Worm (Caenorhabditis elegans): ENCODE measurements around the gene dpy-23.

The dpy-23 gene

DNA sequence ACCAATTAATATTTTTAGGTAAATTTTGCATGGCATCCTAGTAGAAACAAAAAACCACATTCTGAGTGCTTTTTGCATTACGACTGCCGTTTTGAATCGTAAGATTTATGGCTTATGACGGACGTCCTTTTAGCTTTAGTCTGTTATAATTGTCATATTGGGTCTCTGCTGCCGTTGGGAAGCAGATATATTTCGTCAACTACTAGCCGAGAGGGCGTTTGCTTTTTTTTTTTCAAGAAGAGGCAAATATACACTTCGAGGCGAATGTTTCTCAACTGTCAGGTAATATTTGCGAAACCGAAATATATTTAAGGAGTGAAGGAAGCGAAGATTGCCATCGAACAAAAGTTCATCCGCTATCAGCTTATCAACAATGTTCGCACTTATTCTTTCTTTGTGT lies 45.2 kb upstream of the dpy-23 start, which contains the start of gene F14H12.3:
TSS of gene F14H12.3 (plus strand) at position 301 of the 400 bp plus-strand sequence.
- TF ChIP-seq ceh-19 (GFP tag; optimal IDR thresholded peaks at IDR 0.05) (no peak), lim-6 (tag; optimal IDR thresholded peaks at IDR 0.05) (no peak), ceh-6 (GFP tag; optimal IDR thresholded peaks at IDR 0.05) (no peak), ets-4 (tag; optimal IDR thresholded peaks at IDR 0.05) (no peak), ceh-14 (tag; optimal IDR thresholded peaks at IDR 0.05) (no peak), ama-1 (optimal IDR thresholded peaks at IDR 0.05) (no peak), nhr-11 (tag; optimal IDR thresholded peaks at IDR 0.05) (no peak), unc-42 (tag; optimal IDR thresholded peaks at IDR 0.05) (no peak), C08G9.2 (tag; optimal IDR thresholded peaks at IDR 0.05) (no peak)

DNA sequence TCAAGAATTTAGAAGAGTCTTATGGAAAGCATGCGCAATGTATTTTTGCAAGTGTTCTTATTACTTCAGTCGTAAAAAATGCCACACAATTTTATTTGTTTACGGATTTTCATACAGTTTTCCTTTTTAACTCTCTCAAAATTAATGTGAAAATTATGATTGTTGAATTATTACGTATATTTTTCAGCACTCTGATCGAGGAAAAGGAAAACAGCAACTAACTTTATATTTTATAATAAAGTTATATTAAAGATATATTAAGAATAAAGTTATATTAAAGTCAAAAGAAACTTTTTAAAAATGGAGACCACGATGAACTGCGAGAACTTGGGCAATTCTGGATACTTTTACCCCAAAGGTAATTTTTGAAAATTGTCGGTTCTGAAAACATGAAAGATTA lies 39.0 kb upstream of the dpy-23 start, which contains the start of gene F14H12.2:
TSS of gene F14H12.2 (plus strand) at position 301 of the 400 bp plus-strand sequence.
- TF ChIP-seq ets-4 (tag; optimal IDR thresholded peaks at IDR 0.05) = no peak
- no peak for TF ChIP-seq ceh-6 (GFP tag; optimal IDR thresholded peaks at IDR 0.05)
- TF ChIP-seq npax-4 (tag; optimal IDR thresholded peaks at IDR 0.05) = no peak
- no peak for TF ChIP-seq elt-2 (tag; optimal IDR thresholded peaks at IDR 0.05)
- no peak for TF ChIP-seq Y22D7AL.16 (tag; optimal IDR thresholded peaks at IDR 0.05)
- no peak for TF ChIP-seq unc-55 (GFP tag; optimal IDR thresholded peaks at IDR 0.05)
- no peak for TF ChIP-seq odd-2 (tag; optimal IDR thresholded peaks at IDR 0.05)
- TF ChIP-seq sox-4 (tag; optimal IDR thresholded peaks at IDR 0.05) = no peak
- no peak for TF ChIP-seq dve-1 (tag; optimal IDR thresholded peaks at IDR 0.05)
- no peak for TF ChIP-seq fax-1 (tag; optimal IDR thresholded peaks at IDR 0.05)
- no peak for TF ChIP-seq C38D4.7 (GFP tag; optimal IDR thresholded peaks at IDR 0.05)

DNA sequence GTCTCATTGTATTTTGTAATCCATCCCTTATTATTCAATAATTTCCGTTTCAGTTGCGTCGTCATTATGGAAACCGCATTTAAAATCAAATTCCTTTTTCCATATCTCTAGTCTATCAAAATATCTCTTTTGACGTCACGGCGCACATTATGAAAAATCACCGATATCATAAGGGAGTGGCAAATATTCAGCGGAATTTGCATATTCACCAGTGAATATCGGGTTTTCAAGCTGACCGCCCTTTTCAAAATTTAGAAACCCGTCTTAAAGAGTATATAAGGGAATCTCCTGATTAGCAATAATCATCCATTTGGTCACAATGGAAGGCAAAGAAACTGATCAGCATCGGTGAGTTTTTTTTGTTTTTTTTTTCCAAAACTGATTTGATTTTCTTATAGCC lies 35.8 kb upstream of the dpy-23 start, which contains the start of gene col-165:
TSS of gene col-165 (plus strand) at position 301 of the 400 bp plus-strand sequence.
- TF ChIP-seq nhr-232 (tag; optimal IDR thresholded peaks at IDR 0.05) = no peak
- TF ChIP-seq elt-4 (tag; optimal IDR thresholded peaks at IDR 0.05) = no peak
- TF ChIP-seq ama-1 (optimal IDR thresholded peaks at IDR 0.05) = no peak
- TF ChIP-seq eyg-1 (tag; optimal IDR thresholded peaks at IDR 0.05) = no peak
- no peak for TF ChIP-seq pha-2 (tag; optimal IDR thresholded peaks at IDR 0.05)
- no peak for TF ChIP-seq pros-1 (tag; optimal IDR thresholded peaks at IDR 0.05)
- no peak for TF ChIP-seq elt-2 (tag; optimal IDR thresholded peaks at IDR 0.05)
- TF ChIP-seq hlh-13 (GFP tag; optimal IDR thresholded peaks at IDR 0.05) = no peak
- TF ChIP-seq gmeb-2 (tag; optimal IDR thresholded peaks at IDR 0.05) = no peak
- TF ChIP-seq ceh-34 (tag; optimal IDR thresholded peaks at IDR 0.05) = no peak
- TF ChIP-seq ceh-48 (tag; optimal IDR thresholded peaks at IDR 0.05) = no peak
- TF ChIP-seq ceh-31 (tag; optimal IDR thresholded peaks at IDR 0.05) = no peak
- no peak for TF ChIP-seq C38D4.7 (GFP tag; optimal IDR thresholded peaks at IDR 0.05)
- no peak for TF ChIP-seq unc-42 (tag; optimal IDR thresholded peaks at IDR 0.05)

DNA sequence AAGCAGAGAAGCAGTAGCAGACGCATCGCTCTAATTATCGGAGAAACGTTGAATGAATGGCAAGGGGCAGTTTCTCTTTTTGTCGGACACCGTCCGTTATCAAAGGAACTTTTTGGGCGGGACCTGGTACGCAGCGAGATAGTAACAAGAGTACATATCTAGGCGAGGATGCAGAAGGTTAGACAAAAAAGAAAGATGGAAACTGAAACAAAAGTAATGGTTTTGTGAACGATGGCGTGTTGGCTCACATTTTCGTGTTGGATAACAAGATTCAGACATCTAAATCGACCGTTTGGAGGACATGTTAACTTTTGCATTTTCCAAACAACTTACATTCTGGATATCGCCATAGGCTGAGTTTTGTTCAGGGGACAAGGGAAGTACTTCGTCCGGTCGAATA lies 31.7 kb upstream of the dpy-23 start, which contains the start of gene F14H12.6:
TSS of gene F14H12.6 (minus strand) at position 101 of the 400 bp plus-strand sequence.
- TF ChIP-seq mec-3 (tag; optimal IDR thresholded peaks at IDR 0.05; ENCODE audit: borderline replicate concordance) (no peak), ref-2 (tag; optimal IDR thresholded peaks at IDR 0.05) (no peak), sox-2 (GFP tag; IDR thresholded peaks at IDR 0.05) (no peak), pax-1 (tag; optimal IDR thresholded peaks at IDR 0.05) (no peak), Y22D7AL.16 (tag; optimal IDR thresholded peaks at IDR 0.05) (no peak), pqm-1 (tag; optimal IDR thresholded peaks at IDR 0.05) (no peak), ceh-18 (tag; optimal IDR thresholded peaks at IDR 0.05) (no peak), elt-2 (tag; optimal IDR thresholded peaks at IDR 0.05) (no peak), hlh-30 (tag; optimal IDR thresholded peaks at IDR 0.05; ENCODE audit: insufficient read depth) (no peak), ceh-31 (tag; optimal IDR thresholded peaks at IDR 0.05) (no peak), ceh-22 (tag; optimal IDR thresholded peaks at IDR 0.05) (no peak), npax-4 (tag; optimal IDR thresholded peaks at IDR 0.05) (no peak), pha-2 (tag; optimal IDR thresholded peaks at IDR 0.05) (no peak), pat-9 (tag; optimal IDR thresholded peaks at IDR 0.05) (no peak), ceh-24 (tag; optimal IDR thresholded peaks at IDR 0.05) (no peak), ceh-30 (tag; optimal IDR thresholded peaks at IDR 0.05) (no peak), nhr-11 (tag; optimal IDR thresholded peaks at IDR 0.05) (no peak)

Measured in whole organism, late embryonic.